Worm (Caenorhabditis elegans): ENCODE data around the gene clec-68.
"Not testable (repeated sequence)": the region's sequence is repeated elsewhere in the genome, so short reads cannot be mapped to it uniquely, and the experiment has no call there.

The clec-68 gene

ce11 chrIV:3921898-3922297, 4.3 kb upstream of the clec-68 start, which contains the start of gene clec-67:
Gene clec-67, plus strand, starts transcription at chrIV:3922165.
- TF ChIP-seq nhr-80 (tag; optimal IDR thresholded peaks at IDR 0.05) (peak; percentile 44), T26A5.8 (tag; optimal IDR thresholded peaks at IDR 0.05) (no peak), Y56A3A.18 (GFP tag; IDR thresholded peaks at IDR 0.05) (no peak), fkh-3 (tag; optimal IDR thresholded peaks at IDR 0.05) (no peak)

DNA sequence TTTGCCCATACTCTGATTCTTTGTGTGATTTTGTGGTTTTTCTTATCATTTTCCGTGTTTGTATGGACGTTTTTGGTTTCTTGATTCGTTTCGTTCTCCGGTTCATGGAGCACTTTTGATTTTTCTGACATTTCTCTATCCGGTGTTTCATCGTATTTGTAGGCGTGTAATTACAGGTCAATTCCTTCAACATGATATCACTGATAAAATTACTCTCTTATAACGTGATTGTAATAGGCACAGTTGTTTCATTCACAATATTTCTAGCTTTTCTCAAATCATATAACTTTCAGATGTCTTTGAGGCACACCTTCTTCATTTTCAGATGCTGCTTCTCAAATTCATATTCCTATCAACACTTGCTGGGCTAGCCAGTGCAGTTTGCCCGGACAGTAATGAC, 6.2 kb downstream of the clec-68 start, which contains the start of gene clec-70:
Gene clec-70 (plus strand): TSS at position 301 of the 400 bp plus-strand sequence.
- TF ChIP-seq nhr-90 (tag; optimal IDR thresholded peaks at IDR 0.05); hlh-12 (tag; optimal IDR thresholded peaks at IDR 0.05); F33H1.4 (GFP tag; IDR thresholded peaks at IDR 0.05): not testable (repeated sequence)

DNA sequence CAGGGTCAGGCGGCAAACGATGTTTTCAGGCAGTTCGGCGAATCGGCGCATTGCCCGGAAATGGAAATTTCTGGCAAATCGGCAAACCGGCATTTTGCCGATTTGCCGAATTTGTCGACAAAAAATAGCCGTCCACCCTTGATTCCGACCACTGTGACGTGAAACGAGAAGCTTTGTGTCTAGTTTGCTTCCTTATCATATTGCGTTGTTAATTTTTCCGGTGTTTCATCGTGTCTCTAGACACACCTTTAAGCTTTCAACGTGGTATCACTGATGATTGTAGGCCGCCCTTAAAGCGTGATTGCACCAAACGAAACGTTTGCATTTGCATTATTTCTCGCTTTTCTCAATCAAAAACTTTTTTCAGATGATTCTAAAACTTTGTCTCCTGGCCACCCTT, 10.9 kb downstream of the clec-68 start, which contains the start of gene clec-71:
Gene clec-71 (plus strand): TSS at position 362 of the 400 bp plus-strand sequence.
- TF ChIP-seq attf-3 (GFP tag; conservative IDR thresholded peaks at IDR 0.05) (no peak), ztf-6 (GFP tag; IDR thresholded peaks at IDR 0.05) (no peak), sptf-2 (GFP tag; optimal IDR thresholded peaks at IDR 0.05) (no peak), Y53G8AR.9 (GFP tag; conservative IDR thresholded peaks at IDR 0.05) (no peak), T07F8.4 (tag; optimal IDR thresholded peaks at IDR 0.05) (no peak), attf-5 (GFP tag; optimal IDR thresholded peaks at IDR 0.05) (no peak), hmg-20 (GFP tag; IDR thresholded peaks at IDR 0.05) (no peak), F39B2.1 (GFP tag; IDR thresholded peaks at IDR 0.05) (no peak), C06A6.2 (GFP tag; conservative IDR thresholded peaks at IDR 0.05) (no peak), dox-1 (GFP tag; IDR thresholded peaks at IDR 0.05) (no peak), B0035.1 (tag; optimal IDR thresholded peaks at IDR 0.05) (no peak), cebp-2 (GFP tag; IDR thresholded peaks at IDR 0.05) (no peak)

ce11 chrIV:3941658-3942328, 15.6 kb downstream of the clec-68 start, which contains the start of gene clec-174:
Gene clec-174, minus strand, starts transcription at chrIV:3941708.
- TF ChIP-seq B0035.1 (tag; optimal IDR thresholded peaks at IDR 0.05): no peak

- TF ChIP-seq ZK185.1 (tag; optimal IDR thresholded peaks at IDR 0.05; ENCODE audit: poor library complexity, severe bottlenecking) (no peak), F39B2.1 (GFP tag; IDR thresholded peaks at IDR 0.05) (no peak), aptf-3 (GFP tag; IDR thresholded peaks at IDR 0.05) (no peak), F57C9.4 (tag; optimal IDR thresholded peaks at IDR 0.05) (no peak), rpc-1 (optimal IDR thresholded peaks at IDR 0.05) (no peak), rpc-1 (tag; optimal IDR thresholded peaks at IDR 0.05) (no peak), snpc-1.1 (tag; optimal IDR thresholded peaks at IDR 0.05; ENCODE audit: insufficient read depth) (no peak), hlh-26 (GFP tag; conservative IDR thresholded peaks at IDR 0.05) (no peak), C17E4.6 (GFP tag; IDR thresholded peaks at IDR 0.05) (no peak), lsl-1 (GFP tag; optimal IDR thresholded peaks at IDR 0.05) (no peak), egl-18 (GFP tag; IDR thresholded peaks at IDR 0.05) (no peak), dpl-1 (GFP tag; optimal IDR thresholded peaks at IDR 0.05) (no peak), B0035.1 (tag; optimal IDR thresholded peaks at IDR 0.05) (no peak)
Measured at ce11 chrIV:3943003-3943402, 16.8 kb downstream of the clec-68 start, which contains the start of gene Y46C8AL.11. Gene Y46C8AL.11, plus strand, starts transcription at chrIV:3943303.

DNA sequence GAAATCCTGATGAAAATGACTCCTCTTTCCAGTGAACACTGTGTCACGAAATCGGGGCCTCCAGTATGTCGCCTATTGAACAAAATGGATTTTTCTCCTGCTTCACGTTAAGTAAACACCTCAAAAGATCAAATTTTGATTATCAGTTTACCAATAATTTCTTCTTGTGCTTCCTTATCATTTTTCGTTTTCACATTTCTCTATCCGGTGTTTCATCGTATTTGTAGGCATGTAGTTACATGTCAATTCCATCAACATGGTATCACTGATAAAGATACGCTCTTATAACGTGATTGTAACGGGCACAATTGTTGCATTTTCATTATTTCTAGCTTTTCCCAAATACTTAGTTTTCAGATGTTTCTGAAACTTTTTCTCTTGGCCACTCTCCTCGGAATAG, 18.2 kb downstream of the clec-68 start, which contains the start of gene clec-72:
Gene clec-72 (plus strand): TSS at position 358 of the 400 bp plus-strand sequence.
- no peak for TF ChIP-seq ztf-3 (GFP tag; optimal IDR thresholded peaks at IDR 0.05)
- no peak for TF ChIP-seq K12H6.12 (tag; optimal IDR thresholded peaks at IDR 0.05)
- no peak for TF ChIP-seq B0035.1 (tag; optimal IDR thresholded peaks at IDR 0.05)
- peak; percentile 43 for TF ChIP-seq unc-62 (GFP tag; optimal IDR thresholded peaks at IDR 0.05)
- TF ChIP-seq hlh-12 (tag; optimal IDR thresholded peaks at IDR 0.05): no peak
- peak; percentile 90 for TF ChIP-seq nhr-80 (tag; optimal IDR thresholded peaks at IDR 0.05)
- peak; percentile 19; the same call in 1 of the 2 replicates for TF ChIP-seq dox-1 (GFP tag; IDR thresholded peaks at IDR 0.05)
- no peak for TF ChIP-seq rpc-1 (optimal IDR thresholded peaks at IDR 0.05)
- TF ChIP-seq rpc-1 (tag; optimal IDR thresholded peaks at IDR 0.05): no peak
- peak; percentile 62 for TF ChIP-seq ets-4 (GFP tag; optimal IDR thresholded peaks at IDR 0.05)
- TF ChIP-seq Y53G8AR.9 (GFP tag; conservative IDR thresholded peaks at IDR 0.05): no peak
- TF ChIP-seq ama-1 (optimal IDR thresholded peaks at IDR 0.05): no peak
- TF ChIP-seq ama-1 (GFP tag; optimal IDR thresholded peaks at IDR 0.05): no peak
- TF ChIP-seq rcor-1 (GFP tag; IDR thresholded peaks at IDR 0.05): no peak

Measured in whole organism, young adult.